Fruit fly (Drosophila melanogaster) S2 (cell line): ENCODE data around the gene dls.

Experiments
- CG8478 ChIP-seq: fragments of >200 bp; optimal IDR thresholded peaks from 2 replicates; lab custom pipeline; 2018
- CTCF ChIP-seq, 2 experiments: fragments of >200 bp; optimal IDR thresholded peaks; 2 replicates each; lab custom pipeline; 2018

- no peak for TF ChIP-seq CG8478
- no peak for TF ChIP-seq CTCF (optimal IDR thresholded peaks at IDR 0.05; lab: Kevin White, UChicago)
Observed at dm6 chr3L:16153650-16154049, 47.5 kb upstream of the dls start.
